Worm (Caenorhabditis elegans) whole organism, L4 larva: Measurements from ENCODE around the gene nas-15.

ENCODE experiments used
- F26F4.8 ChIP-seq: fragments of 200-800 bp; sonication (Bioruptor generic); conservative IDR thresholded peaks from 2 replicates; pipeline ENCODE4 v1.3.6; 2022; ENCODE audit warnings: missing genetic modification characterization, missing compliant biosample characterization
- F37D6.2 ChIP-seq: sonication (generic microtip); optimal IDR thresholded peaks from 2 replicates; lab custom pipeline; 2016; ENCODE audit warnings: mild to moderate bottlenecking, missing genetic modification characterization, missing compliant biosample characterization
- F49E8.2 ChIP-seq: sonication (generic microtip); optimal IDR thresholded peaks from 2 replicates; lab custom pipeline; 2016; ENCODE audit warnings: missing compliant biosample characterization, mild to moderate bottlenecking, missing genetic modification characterization, borderline replicate concordance
- R02D3.7 ChIP-seq: fragments of 150-350 bp; sonication (generic microtip); optimal IDR thresholded peaks from 3 replicates; lab custom pipeline; 2014; ENCODE audit warnings: missing biosample characterization, missing genetic modification characterization
- T20F7.1 ChIP-seq: fragments of 200-800 bp; sonication (Bioruptor generic); optimal IDR thresholded peaks from 2 replicates; lab custom pipeline; 2018; ENCODE audit warnings: mild to moderate bottlenecking, missing genetic modification characterization, missing compliant biosample characterization
- Y48G9A.11 ChIP-seq: fragments of 200-800 bp; sonication (Bioruptor generic); IDR thresholded peaks from 2 replicates; pipeline ENCODE4 v1.3.6; 2022; ENCODE audit warnings: missing genetic modification reagents, missing genetic modification characterization, missing compliant biosample characterization
- attf-4 ChIP-seq: sonication (generic microtip); optimal IDR thresholded peaks from 3 replicates; lab custom pipeline; 2017; ENCODE audit warnings: missing biosample characterization, missing genetic modification characterization
- ceh-20 ChIP-seq: fragments of 200-800 bp; sonication (Bioruptor generic); IDR thresholded peaks from 2 replicates; pipeline ENCODE4 v1.3.6; 2022; ENCODE audit warnings: missing genetic modification reagents, missing genetic modification characterization, missing compliant biosample characterization
- ceh-28 ChIP-seq: fragments of 150-350 bp; optimal IDR thresholded peaks from 2 replicates; lab custom pipeline; 2014; ENCODE audit warnings: missing biosample characterization, missing genetic modification reagents, missing genetic modification characterization
- ceh-32 ChIP-seq: sonication (generic microtip); optimal IDR thresholded peaks from 2 replicates; lab custom pipeline; 2016; ENCODE audit warnings: mild to moderate bottlenecking, missing genetic modification characterization, missing compliant biosample characterization; ENCODE audit not compliant: poor library complexity
- ces-1 ChIP-seq: fragments of 150-350 bp; sonication (generic microtip); optimal IDR thresholded peaks from 4 replicates; lab custom pipeline; 2014; ENCODE audit warnings: missing biosample characterization, missing genetic modification reagents, missing genetic modification characterization
- cey-2 ChIP-seq: sonication (generic microtip); optimal IDR thresholded peaks from 3 replicates; lab custom pipeline; 2017; ENCODE audit warnings: missing genetic modification characterization, mild to moderate bottlenecking, missing compliant biosample characterization, antibody characterized with exemption, borderline replicate concordance; ENCODE audit not compliant: insufficient read depth
- daf-8 ChIP-seq: fragments of 200-800 bp; sonication (Bioruptor generic); IDR thresholded peaks from 2 replicates; pipeline ENCODE4 v1.3.6; 2022; ENCODE audit warnings: missing genetic modification characterization, missing compliant biosample characterization
- dmd-6 ChIP-seq: fragments of 200-800 bp; sonication (Bioruptor generic); IDR thresholded peaks from 2 replicates; pipeline ENCODE4 v1.3.6; 2022; ENCODE audit warnings: missing genetic modification reagents, missing genetic modification characterization, missing compliant biosample characterization
- dmd-9 ChIP-seq: fragments of 200-800 bp; sonication (Bioruptor generic); IDR thresholded peaks from 2 replicates; pipeline ENCODE4 v1.3.6; 2022; ENCODE audit warnings: missing genetic modification reagents, missing genetic modification characterization, missing compliant biosample characterization
- duxl-1 ChIP-seq: sonication (generic microtip); optimal IDR thresholded peaks from 2 replicates; lab custom pipeline; 2016; ENCODE audit warnings: mild to moderate bottlenecking, missing genetic modification characterization, moderate library complexity, missing compliant biosample characterization; ENCODE audit not compliant: poor library complexity
- dve-1 ChIP-seq: sonication (generic microtip); optimal IDR thresholded peaks from 2 replicates; lab custom pipeline; 2017; ENCODE audit warnings: antibody characterized with exemption, mild to moderate bottlenecking, missing genetic modification characterization, missing compliant biosample characterization; ENCODE audit not compliant: insufficient read depth
- egl-43 ChIP-seq: fragments of 200-800 bp; sonication (Bioruptor generic); IDR thresholded peaks from 2 replicates; pipeline ENCODE4 v1.3.6; 2022; ENCODE audit warnings: missing genetic modification reagents, missing genetic modification characterization, missing compliant biosample characterization
- fkh-10 ChIP-seq: fragments of 150-350 bp; optimal IDR thresholded peaks from 2 replicates; lab custom pipeline; 2014; ENCODE audit warnings: missing biosample characterization, missing genetic modification reagents, missing genetic modification characterization
- hlh-30 ChIP-seq: sonication (generic microtip); optimal IDR thresholded peaks from 2 replicates; lab custom pipeline; 2017; ENCODE audit warnings: antibody characterized with exemption, mild to moderate bottlenecking, missing genetic modification characterization, missing compliant biosample characterization; ENCODE audit not compliant: insufficient read depth
- hmg-1.1 ChIP-seq: fragments of 200-800 bp; sonication (Bioruptor generic); IDR thresholded peaks from 2 replicates; pipeline ENCODE4 v1.3.6; 2022; ENCODE audit warnings: missing genetic modification reagents, missing genetic modification characterization, missing compliant biosample characterization
- lim-7 ChIP-seq: fragments of 200-800 bp; sonication (Bioruptor generic); IDR thresholded peaks from 2 replicates; pipeline ENCODE4 v1.3.6; 2022; ENCODE audit warnings: missing genetic modification characterization, missing compliant biosample characterization
- lin-15B ChIP-seq: fragments of 150-350 bp; sonication (generic microtip); optimal IDR thresholded peaks from 3 replicates; lab custom pipeline; 2014; ENCODE audit warnings: missing biosample characterization, missing genetic modification characterization
- lin-29 ChIP-seq: fragments of 200-800 bp; sonication (Bioruptor generic); IDR thresholded peaks from 2 replicates; pipeline ENCODE4 v1.3.6; 2022; ENCODE audit warnings: missing genetic modification reagents, missing genetic modification characterization, missing compliant biosample characterization
- lin-38 ChIP-seq: fragments of 200-800 bp; sonication (Bioruptor generic); IDR thresholded peaks from 2 replicates; pipeline ENCODE4 v1.3.6; 2022; ENCODE audit warnings: missing genetic modification reagents, missing genetic modification characterization, missing compliant biosample characterization
- lin-39 ChIP-seq: fragments of 150-350 bp; optimal IDR thresholded peaks from 2 replicates; lab custom pipeline; 2014; ENCODE audit warnings: missing biosample characterization, missing genetic modification reagents, missing genetic modification characterization
- lir-3 ChIP-seq: sonication (generic microtip); optimal IDR thresholded peaks from 2 replicates; lab custom pipeline; 2016; ENCODE audit warnings: mild to moderate bottlenecking, missing genetic modification characterization, missing compliant biosample characterization
- lsy-2 ChIP-seq, 2 experiments: fragments of 150-350 bp in 1 of 2; sonication (generic microtip) in 1 of 2; optimal IDR thresholded peaks; 2 replicates each; lab custom pipeline; 2014 to 2017; ENCODE audit warnings: missing biosample characterization in 2 of 2, missing genetic modification characterization in 2 of 2
- mdt-29 ChIP-seq: fragments of 200-800 bp; sonication (Bioruptor generic); IDR thresholded peaks from 2 replicates; pipeline ENCODE4 v1.3.6; 2022; ENCODE audit warnings: missing genetic modification reagents, missing genetic modification characterization, missing compliant biosample characterization
- mxl-3 ChIP-seq: fragments of 200-800 bp; sonication (Bioruptor generic); optimal IDR thresholded peaks from 2 replicates; lab custom pipeline; 2018; ENCODE audit warnings: mild to moderate bottlenecking, missing genetic modification characterization, missing compliant biosample characterization
- nhr-111 ChIP-seq: fragments of 200-800 bp; sonication (Bioruptor generic); optimal IDR thresholded peaks from 2 replicates; lab custom pipeline; 2018; ENCODE audit warnings: mild to moderate bottlenecking, missing genetic modification characterization, missing compliant biosample characterization
- nhr-41 ChIP-seq: fragments of 200-800 bp; sonication (Bioruptor generic); IDR thresholded peaks from 2 replicates; pipeline ENCODE4 v1.3.6; 2022; ENCODE audit warnings: missing genetic modification reagents, missing genetic modification characterization, missing compliant biosample characterization
- nhr-48 ChIP-seq: sonication (generic microtip); optimal IDR thresholded peaks from 2 replicates; lab custom pipeline; 2016; ENCODE audit warnings: mild to moderate bottlenecking, missing genetic modification characterization, missing compliant biosample characterization
- nhr-6 ChIP-seq: fragments of 150-350 bp; optimal IDR thresholded peaks from 2 replicates; lab custom pipeline; 2014; ENCODE audit warnings: missing biosample characterization, missing genetic modification characterization
- nhr-77 ChIP-seq: fragments of 150-350 bp; optimal IDR thresholded peaks from 2 replicates; lab custom pipeline; 2014; ENCODE audit warnings: missing biosample characterization, missing genetic modification characterization
- rbr-2 ChIP-seq: sonication (generic microtip); optimal IDR thresholded peaks from 2 replicates; lab custom pipeline; 2016; ENCODE audit warnings: missing genotype, missing genetic modification characterization, missing compliant biosample characterization
- snpc-1.2 ChIP-seq: fragments of 200-800 bp; sonication (Bioruptor generic); IDR thresholded peaks from 2 replicates; pipeline ENCODE4 v1.3.6; 2022; ENCODE audit warnings: missing genetic modification reagents, missing genetic modification characterization, missing compliant biosample characterization
- tra-1 ChIP-seq: fragments of 200-800 bp; sonication (Bioruptor generic); IDR thresholded peaks from 2 replicates; pipeline ENCODE4 v1.3.6; 2022; ENCODE audit warnings: missing genetic modification reagents, missing genetic modification characterization, missing compliant biosample characterization
- unc-130 ChIP-seq: sonication (generic microtip); optimal IDR thresholded peaks from 2 replicates; lab custom pipeline; 2016; ENCODE audit warnings: missing genetic modification reagents, missing genetic modification characterization, missing compliant biosample characterization
- unc-39 ChIP-seq: sonication (generic microtip); optimal IDR thresholded peaks from 2 replicates; lab custom pipeline; 2017; ENCODE audit warnings: missing biosample characterization, missing genetic modification characterization
- vab-7 ChIP-seq: fragments of 200-800 bp; sonication (Bioruptor generic); IDR thresholded peaks from 2 replicates; pipeline ENCODE4 v1.3.6; 2022; ENCODE audit warnings: missing genetic modification reagents, missing genetic modification characterization, missing compliant biosample characterization
- zip-11 ChIP-seq: fragments of 200-800 bp; sonication (Bioruptor generic); IDR thresholded peaks from 2 replicates; pipeline ENCODE4 v1.3.6; 2022; ENCODE audit warnings: missing genetic modification characterization, missing compliant biosample characterization
- ztf-11 ChIP-seq: fragments of 150-350 bp; optimal IDR thresholded peaks from 2 replicates; lab custom pipeline; 2014; ENCODE audit warnings: missing biosample characterization, missing genetic modification characterization

Gene nas-15

ce11 chrX:727737-728136, 49.8 kb upstream of the nas-15 start (continued):
- TF ChIP-seq lir-3 (tag; lab: Kevin White, UChicago) (peak; percentile 18), dve-1 (tag; lab: Kevin White, UChicago) (peak; percentile 79), nhr-77 (tag; lab: Kevin White, UChicago) (peak; percentile 8), nhr-6 (tag; lab: Kevin White, UChicago) (peak; percentile 91), dmd-9 (0 out of 2 replicates have a peak, but pooled peaks have one; percentile 24), dmd-6 (GFP tag; lab: Robert Waterston, UW) (peak; percentile 64), rbr-2 (tag; lab: Kevin White, UChicago) (peak; percentile 73), nhr-48 (tag; lab: Kevin White, UChicago) (peak; percentile 62), lsy-2 (tag; optimal IDR thresholded peaks at IDR 0.05; lab: Kevin White, UChicago) (peak in 1 of 2 experiments; percentile 61), lin-39 (tag; lab: Kevin White, UChicago) (no peak), ceh-32 (tag; lab: Kevin White, UChicago) (peak; percentile 5), ceh-28 (tag; lab: Kevin White, UChicago) (peak; percentile 90), duxl-1 (tag; lab: Kevin White, UChicago) (peak; percentile 89), lim-7 (GFP tag; lab: Robert Waterston, UW) (no peak), ces-1 (GFP tag; lab: Kevin White, UChicago) (no peak), mdt-29 (GFP tag; lab: Robert Waterston, UW) (no peak), lin-15B (tag; lab: Kevin White, UChicago) (no peak), hmg-1.1 (GFP tag; lab: Robert Waterston, UW) (peak; percentile 82), mxl-3 (GFP tag; lab: Kevin White, UChicago) (peak; percentile 78), F37D6.2 (tag; lab: Kevin White, UChicago) (peak; percentile 42)

ce11 chrX:729062-729461, 48.5 kb upstream of the nas-15 start:
- TF ChIP-seq R02D3.7 (tag; lab: Kevin White, UChicago), result no peak
- TF ChIP-seq daf-8, result no peak
- TF ChIP-seq attf-4, result no peak
- TF ChIP-seq lin-38, result no peak

ce11 chrX:735572-735971, 41.9 kb upstream of the nas-15 start, which contains the start of gene npr-19:
npr-19 (minus strand) TSS chrX:735672.
- TF ChIP-seq daf-8 (no peak), Y48G9A.11 (GFP tag; lab: Robert Waterston, UW) (no peak), ztf-11 (no peak), T20F7.1 (GFP tag; lab: Kevin White, UChicago) (no peak), tra-1 (GFP tag; lab: Robert Waterston, UW) (no peak), unc-39 (tag; lab: Kevin White, UChicago) (no peak), snpc-1.2 (GFP tag; lab: Robert Waterston, UW) (no peak)

ce11 chrX:736989-737388, 40.5 kb upstream of the nas-15 start:
- no peak for TF ChIP-seq F26F4.8 (GFP tag; lab: Robert Waterston, UW)
- no peak for TF ChIP-seq zip-11 (GFP tag; lab: Robert Waterston, UW)
- no peak for TF ChIP-seq fkh-10 (GFP tag; lab: Kevin White, UChicago)
- no peak for TF ChIP-seq cey-2
- TF ChIP-seq F49E8.2 (tag; lab: Kevin White, UChicago), result no peak
- no peak for TF ChIP-seq ceh-20
- no peak for TF ChIP-seq dmd-6 (GFP tag; lab: Robert Waterston, UW)
- no peak for TF ChIP-seq duxl-1 (tag; lab: Kevin White, UChicago)
- no peak for TF ChIP-seq lsy-2 (tag; optimal IDR thresholded peaks at IDR 0.05; lab: Kevin White, UChicago)
- TF ChIP-seq vab-7 (GFP tag; lab: Robert Waterston, UW), result no peak
- TF ChIP-seq nhr-77 (tag; lab: Kevin White, UChicago), result no peak
- TF ChIP-seq lin-29 (GFP tag; lab: Robert Waterston, UW), result no peak
- TF ChIP-seq nhr-41, result no peak
- no peak for TF ChIP-seq nhr-111 (GFP tag; lab: Kevin White, UChicago)
- TF ChIP-seq hlh-30 (tag; lab: Kevin White, UChicago), result no peak
- no peak for TF ChIP-seq Y48G9A.11 (GFP tag; lab: Robert Waterston, UW)
- TF ChIP-seq unc-130 (GFP tag; lab: Kevin White, UChicago), result no peak
- no peak for TF ChIP-seq egl-43 (GFP tag; lab: Robert Waterston, UW)
